Worm (Caenorhabditis elegans) whole organism, L4 larva: Measurements from ENCODE around the gene F21D5.5.

Experiments used
- aly-2 ChIP-seq: sonication (generic microtip); optimal IDR thresholded peaks from 2 replicates; lab custom pipeline; 2018; ENCODE audit warnings: missing biosample characterization, missing genetic modification characterization
- ceh-28 ChIP-seq: fragments of 150-350 bp; optimal IDR thresholded peaks from 2 replicates; lab custom pipeline; 2014; ENCODE audit warnings: missing biosample characterization, missing genetic modification reagents, missing genetic modification characterization
- daf-19 ChIP-seq: fragments of 200-800 bp; sonication (Bioruptor generic); conservative IDR thresholded peaks from 2 replicates; pipeline ENCODE4 v1.3.6; 2022; ENCODE audit warnings: missing genetic modification characterization, missing compliant biosample characterization
- dve-1 ChIP-seq: sonication (generic microtip); optimal IDR thresholded peaks from 2 replicates; lab custom pipeline; 2017; ENCODE audit warnings: antibody characterized with exemption, mild to moderate bottlenecking, missing genetic modification characterization, missing compliant biosample characterization; ENCODE audit not compliant: insufficient read depth
- lir-3 ChIP-seq: sonication (generic microtip); optimal IDR thresholded peaks from 2 replicates; lab custom pipeline; 2016; ENCODE audit warnings: mild to moderate bottlenecking, missing genetic modification characterization, missing compliant biosample characterization
- nhr-111 ChIP-seq: fragments of 200-800 bp; sonication (Bioruptor generic); optimal IDR thresholded peaks from 2 replicates; lab custom pipeline; 2018; ENCODE audit warnings: mild to moderate bottlenecking, missing genetic modification characterization, missing compliant biosample characterization
- nhr-77 ChIP-seq: fragments of 150-350 bp; optimal IDR thresholded peaks from 2 replicates; lab custom pipeline; 2014; ENCODE audit warnings: missing biosample characterization, missing genetic modification characterization
- skn-1 ChIP-seq: fragments of 150-350 bp; optimal IDR thresholded peaks from 2 replicates; lab custom pipeline; 2014; ENCODE audit warnings: missing biosample characterization, missing genetic modification characterization
- unc-62 ChIP-seq, 3 experiments: fragments of 150-350 bp in 1 of 3; sonication (generic microtip); optimal IDR thresholded peaks in 2 of 3; peaks in 1 of 3; 1 replicate in 1 of 3; 2 replicates in 2 of 3; lab custom pipeline; 2014 to 2017; ENCODE audit warnings: missing biosample characterization in 3 of 3, missing genetic modification characterization in 3 of 3, missing genetic modification reagents in 3 of 3, missing genotype in 1 of 3

- TF ChIP-seq skn-1 (no peak), daf-19 (no peak), dve-1 (tag; lab: Kevin White, UChicago) (no peak), lir-3 (no peak), ceh-28 (tag; lab: Kevin White, UChicago) (no peak), nhr-111 (GFP tag; lab: Kevin White, UChicago) (no peak), unc-62 (GFP tag; optimal IDR thresholded peaks at IDR 0.05 in 1 of 2; lab: Kevin White, UChicago) (no peak), unc-62 (tag; optimal IDR thresholded peaks at IDR 0.05; lab: Kevin White, UChicago) (no peak), aly-2 (tag; lab: Kevin White, UChicago) (no peak), nhr-77 (no peak)
Measured at ce11 chrIV:8725345-8725744, 13.8 kb downstream of the F21D5.5 start, which contains the start of gene pgm-3.
